Worm (Caenorhabditis elegans) whole organism, early embryonic: ENCODE measurements around the gene M163.10.

Source experiments
- F13C5.2 ChIP-seq: sonication (generic microtip); optimal IDR thresholded peaks from 2 replicates; lab custom pipeline; 2017; ENCODE audit warnings: mild to moderate bottlenecking, missing genetic modification characterization, inconsistent platforms, missing compliant biosample characterization
- aly-1 ChIP-seq: sonication (generic microtip); optimal IDR thresholded peaks from 2 replicates; lab custom pipeline; 2016; ENCODE audit warnings: missing genetic modification characterization, missing compliant biosample characterization
- ama-1 ChIP-seq: fragments of 150-350 bp; optimal IDR thresholded peaks from 2 replicates; lab custom pipeline; 2014
- flt-1 ChIP-seq: fragments of 200-800 bp; sonication (Bioruptor generic); IDR thresholded peaks from 2 replicates; pipeline ENCODE4 v1.3.6; 2022; ENCODE audit warnings: missing genetic modification characterization, missing compliant biosample characterization
- hmg-4 ChIP-seq: fragments of 200-800 bp; sonication (Bioruptor generic); optimal IDR thresholded peaks from 2 replicates; lab custom pipeline; 2018; ENCODE audit warnings: mild to moderate bottlenecking, missing genetic modification characterization, missing compliant biosample characterization
- pes-1 ChIP-seq: fragments of 200-800 bp; sonication (Bioruptor generic); IDR thresholded peaks from 2 replicates; pipeline ENCODE4 v1.3.6; 2022; ENCODE audit warnings: missing genetic modification reagents, missing genetic modification characterization, missing compliant biosample characterization
- scrt-1 ChIP-seq: fragments of 200-800 bp; sonication (Bioruptor generic); IDR thresholded peaks from 2 replicates; pipeline ENCODE4 v1.3.6; 2022; ENCODE audit warnings: missing genetic modification characterization, missing compliant biosample characterization
- sea-1 ChIP-seq: fragments of 200-800 bp; sonication (Bioruptor generic); conservative IDR thresholded peaks from 2 replicates; pipeline ENCODE4 v1.3.6; 2022; ENCODE audit warnings: missing genetic modification characterization, missing compliant biosample characterization
- tbx-11 ChIP-seq: fragments of 200-800 bp; sonication (Bioruptor generic); IDR thresholded peaks from 2 replicates; pipeline ENCODE4 v1.3.6; 2022; ENCODE audit warnings: missing genetic modification characterization, missing compliant biosample characterization
- tbx-37 ChIP-seq: fragments of 200-800 bp; sonication (Bioruptor generic); conservative IDR thresholded peaks from 2 replicates; pipeline ENCODE4 v1.3.6; 2022; ENCODE audit warnings: missing genetic modification reagents, missing genetic modification characterization, missing compliant biosample characterization

- no peak for TF ChIP-seq flt-1
- no peak for TF ChIP-seq pes-1 (GFP tag; lab: Robert Waterston, UW)
- no peak for TF ChIP-seq tbx-37 (GFP tag; lab: Robert Waterston, UW)
- TF ChIP-seq scrt-1 (GFP tag; lab: Robert Waterston, UW) = no peak
- TF ChIP-seq ama-1 (lab: Kevin White, UChicago) = no peak
- TF ChIP-seq tbx-11 (GFP tag; lab: Robert Waterston, UW) = no peak
- no peak for TF ChIP-seq aly-1
- TF ChIP-seq hmg-4 = no peak
- no peak for TF ChIP-seq F13C5.2 (tag; lab: Kevin White, UChicago)
- TF ChIP-seq sea-1 = no peak
Observed at ce11 chrX:14500422-14501058, 29.8 kb downstream of the M163.10 start.
